Worm (Caenorhabditis elegans): ENCODE measurements around the gene C33A11.2.

ce11 chrX:15388259-15388658 lies 22.5 kb downstream of the C33A11.2 start:
- no peak for TF ChIP-seq nfyb-1 (GFP tag; IDR thresholded peaks at IDR 0.05)
- no peak for TF ChIP-seq ama-1 (optimal IDR thresholded peaks at IDR 0.05)
- TF ChIP-seq ama-1 (GFP tag; optimal IDR thresholded peaks at IDR 0.05), result no peak
